Fruit fly (Drosophila melanogaster): ENCODE results near the gene CG2854.
A peak's percentile ranks its signal among the peaks of the same experiment; 100 is the strongest.

CG2854 gene

dm6 chrX:2326828-2327227 lies at the start of gene CG2854:
CG2854 (plus strand) TSS chrX:2327128.
- TF ChIP-seq EcR (GFP tag; optimal IDR thresholded peaks at IDR 0.05) = no peak
- no peak for TF ChIP-seq CG9948 (tag; optimal IDR thresholded peaks at IDR 0.05)
- TF ChIP-seq CG4496 (GFP tag; IDR thresholded peaks at IDR 0.05) = no peak
- TF ChIP-seq CG13204 (GFP tag; optimal IDR thresholded peaks at IDR 0.05) = no peak
- no peak for TF ChIP-seq Ets98B (GFP tag; IDR thresholded peaks at IDR 0.05)
- no peak for TF ChIP-seq CG15710 (tag; optimal IDR thresholded peaks at IDR 0.05)
- TF ChIP-seq CG34367 (tag; optimal IDR thresholded peaks at IDR 0.05) = no peak
- no peak for TF ChIP-seq gl (tag; optimal IDR thresholded peaks at IDR 0.05)
- no peak for TF ChIP-seq Pif1B (GFP tag; optimal IDR thresholded peaks at IDR 0.05)
- no peak for TF ChIP-seq CG14655 (GFP tag; optimal IDR thresholded peaks at IDR 0.05)
- TF ChIP-seq CG8301 (tag; optimal IDR thresholded peaks at IDR 0.05) = no peak
- TF ChIP-seq fd96Ca (GFP tag; IDR thresholded peaks at IDR 0.05) = no peak
- no peak for TF ChIP-seq D1 (tag; optimal IDR thresholded peaks at IDR 0.05)
- TF ChIP-seq Pif1A (GFP tag; optimal IDR thresholded peaks at IDR 0.05) = no peak
- TF ChIP-seq CG10348 (GFP tag; IDR thresholded peaks at IDR 0.05) = no peak
- no peak for TF ChIP-seq rn (GFP tag; IDR thresholded peaks at IDR 0.05)

dm6 chrX:2278782-2279304 lies 48.1 kb upstream of the CG2854 start:
- no peak for TF ChIP-seq CG32121 (GFP tag; IDR thresholded peaks at IDR 0.05)
- no peak for TF ChIP-seq CG8301 (tag; optimal IDR thresholded peaks at IDR 0.05)
- no peak for TF ChIP-seq CG15710 (tag; optimal IDR thresholded peaks at IDR 0.05)
- no peak for TF ChIP-seq fd96Ca (GFP tag; IDR thresholded peaks at IDR 0.05)
- TF ChIP-seq gl (tag; optimal IDR thresholded peaks at IDR 0.05) = no peak
- TF ChIP-seq Pif1A (GFP tag; optimal IDR thresholded peaks at IDR 0.05) = no peak
- no peak for TF ChIP-seq Ets98B (GFP tag; IDR thresholded peaks at IDR 0.05)
- TF ChIP-seq CG17806 (tag; optimal IDR thresholded peaks at IDR 0.05) = no peak
- no peak for TF ChIP-seq CG8159 (tag; optimal IDR thresholded peaks at IDR 0.05)

dm6 chrX:2283470-2283869 lies 43.5 kb upstream of the CG2854 start:
- no peak for TF ChIP-seq CG32121 (GFP tag; IDR thresholded peaks at IDR 0.05)
- TF ChIP-seq CG14655 (GFP tag; optimal IDR thresholded peaks at IDR 0.05) = no peak
- no peak for TF ChIP-seq rn (GFP tag; IDR thresholded peaks at IDR 0.05)
- TF ChIP-seq CG15710 (tag; optimal IDR thresholded peaks at IDR 0.05) = peak; percentile 2
- no peak for TF ChIP-seq CG17806 (tag; optimal IDR thresholded peaks at IDR 0.05)
- no peak for TF ChIP-seq gl (tag; optimal IDR thresholded peaks at IDR 0.05)
- no peak for TF ChIP-seq Pif1B (GFP tag; optimal IDR thresholded peaks at IDR 0.05)
- TF ChIP-seq CG12605 (GFP tag; IDR thresholded peaks at IDR 0.05) = peak; percentile 41; the same call in 1 of the 2 replicates
- TF ChIP-seq Pif1A (GFP tag; optimal IDR thresholded peaks at IDR 0.05) = no peak

dm6 chrX:2286255-2286654 lies 40.7 kb upstream of the CG2854 start:
- TF ChIP-seq Pif1A (GFP tag; optimal IDR thresholded peaks at IDR 0.05) = no peak
- TF ChIP-seq fd96Ca (GFP tag; IDR thresholded peaks at IDR 0.05) = 0 out of 3 replicates have a peak, but pooled peaks have one; percentile 11

dm6 chrX:2286985-2287384 lies 39.9 kb upstream of the CG2854 start:
- no peak for TF ChIP-seq D1 (tag; optimal IDR thresholded peaks at IDR 0.05)
- TF ChIP-seq CG10348 (GFP tag; IDR thresholded peaks at IDR 0.05) = no peak
- TF ChIP-seq CG12605 (GFP tag; IDR thresholded peaks at IDR 0.05) = peak; percentile 38; the same call in 1 of the 2 replicates
- TF ChIP-seq CG9948 (tag; optimal IDR thresholded peaks at IDR 0.05) = no peak
- TF ChIP-seq CG4496 (GFP tag; IDR thresholded peaks at IDR 0.05) = peak; percentile 61; the same call in 1 of the 3 replicates
- no peak for TF ChIP-seq CG8159 (tag; optimal IDR thresholded peaks at IDR 0.05)
- peak; percentile 43; the same call in 1 of the 2 replicates for TF ChIP-seq Ets98B (GFP tag; IDR thresholded peaks at IDR 0.05)
- peak; percentile 47; the same call in 1 of the 3 replicates for TF ChIP-seq fd96Ca (GFP tag; IDR thresholded peaks at IDR 0.05)
- TF ChIP-seq CG34367 (tag; optimal IDR thresholded peaks at IDR 0.05) = no peak
- peak; percentile 54 for TF ChIP-seq CG13204 (GFP tag; optimal IDR thresholded peaks at IDR 0.05)
- TF ChIP-seq CG32121 (GFP tag; IDR thresholded peaks at IDR 0.05) = 0 out of 2 replicates have a peak, but pooled peaks have one; percentile 30
- peak; percentile 6 for TF ChIP-seq CG14655 (GFP tag; optimal IDR thresholded peaks at IDR 0.05)

dm6 chrX:2288327-2288726 lies 38.6 kb upstream of the CG2854 start:
- TF ChIP-seq CG32121 (GFP tag; IDR thresholded peaks at IDR 0.05) (0 out of 2 replicates have a peak, but pooled peaks have one; percentile 25), CG12605 (GFP tag; IDR thresholded peaks at IDR 0.05) (0 out of 2 replicates have a peak, but pooled peaks have one; percentile 12), CG8159 (tag; optimal IDR thresholded peaks at IDR 0.05) (no peak)

- TF ChIP-seq CG15710 (tag; optimal IDR thresholded peaks at IDR 0.05) = peak; percentile 90
- peak; percentile 91 for TF ChIP-seq EcR (GFP tag; optimal IDR thresholded peaks at IDR 0.05)
- peak; percentile 83 for TF ChIP-seq CG9948 (tag; optimal IDR thresholded peaks at IDR 0.05)
- TF ChIP-seq CG8301 (tag; optimal IDR thresholded peaks at IDR 0.05) = peak; percentile 82
- peak; percentile 96 for TF ChIP-seq CG12605 (GFP tag; IDR thresholded peaks at IDR 0.05)
- peak; percentile 82 for TF ChIP-seq rn (GFP tag; IDR thresholded peaks at IDR 0.05)
- peak; percentile 83 for TF ChIP-seq CG17806 (tag; optimal IDR thresholded peaks at IDR 0.05)
- TF ChIP-seq Pif1B (GFP tag; optimal IDR thresholded peaks at IDR 0.05) = peak; percentile 83
- TF ChIP-seq Ets98B (GFP tag; IDR thresholded peaks at IDR 0.05) = peak; percentile 91
- peak; percentile 91 for TF ChIP-seq Pif1A (GFP tag; optimal IDR thresholded peaks at IDR 0.05)
- TF ChIP-seq fd96Ca (GFP tag; IDR thresholded peaks at IDR 0.05) = peak; percentile 94
- peak; percentile 92 for TF ChIP-seq CG34367 (tag; optimal IDR thresholded peaks at IDR 0.05)
- peak; percentile 83 for TF ChIP-seq CG8159 (tag; optimal IDR thresholded peaks at IDR 0.05)
- TF ChIP-seq D1 (tag; optimal IDR thresholded peaks at IDR 0.05) = peak; percentile 48
- peak; percentile 95 for TF ChIP-seq CG4496 (GFP tag; IDR thresholded peaks at IDR 0.05)
- no peak for TF ChIP-seq CG10348 (GFP tag; IDR thresholded peaks at IDR 0.05)
- TF ChIP-seq Snoo (tag; optimal IDR thresholded peaks at IDR 0.05) = peak; percentile 42
- peak; percentile 97 for TF ChIP-seq CG13204 (GFP tag; optimal IDR thresholded peaks at IDR 0.05)
- TF ChIP-seq CG14655 (GFP tag; optimal IDR thresholded peaks at IDR 0.05) = peak; percentile 88
- TF ChIP-seq gl (tag; optimal IDR thresholded peaks at IDR 0.05) = peak; percentile 95
- TF ChIP-seq CG32121 (GFP tag; IDR thresholded peaks at IDR 0.05) = peak; percentile 93
Measured at dm6 chrX:2289134-2289533, 37.8 kb upstream of the CG2854 start.
